Fruit fly (Drosophila melanogaster): ENCODE measurements around the gene twin.

twin gene

dm6 chr3R:24161173-24161811, 60.5 kb downstream of the twin start, which contains the start of the genes Myo95E and TBC1d7 (continued):
- TF ChIP-seq kah (GFP tag; optimal IDR thresholded peaks at IDR 0.05) (peak; percentile 47), CG6854 (GFP tag; optimal IDR thresholded peaks at IDR 0.05) (peak; percentile 63), CHES-1-like (GFP tag; optimal IDR thresholded peaks at IDR 0.05) (peak; percentile 48), Six4 (GFP tag; optimal IDR thresholded peaks at IDR 0.05) (peak; percentile 76), CG7271 (tag; optimal IDR thresholded peaks at IDR 0.05) (peak; percentile 60), CG5245 (GFP tag; optimal IDR thresholded peaks at IDR 0.05) (peak; percentile 71), fd3F (GFP tag; optimal IDR thresholded peaks at IDR 0.05) (peak; percentile 81), CG17912 (GFP tag; optimal IDR thresholded peaks at IDR 0.05) (peak; percentile 21), Doc2 (GFP tag; IDR thresholded peaks at IDR 0.05) (peak; percentile 75; the same call in 1 of the 2 replicates), Fer2 (tag; optimal IDR thresholded peaks at IDR 0.05) (peak; percentile 73)

dm6 chr3R:24151924-24152809, 69.6 kb downstream of the twin start, which contains the start of the genes p38a and CG6178:
Gene p38a, minus strand, starts transcription at chr3R:24152321.
Gene CG6178, plus strand, starts transcription at chr3R:24152347.
- TF ChIP-seq CG15269 (tag; optimal IDR thresholded peaks at IDR 0.05) (peak; percentile 99), inv (GFP tag; IDR thresholded peaks at IDR 0.05; ENCODE audit: partially characterized antibody) (no peak), Usf (GFP tag; optimal IDR thresholded peaks at IDR 0.05) (peak; percentile 97), wek (GFP tag; optimal IDR thresholded peaks at IDR 0.05) (peak; percentile 56), ssp (GFP tag; IDR thresholded peaks at IDR 0.05) (peak; percentile 91), Jarid2 (GFP tag; optimal IDR thresholded peaks at IDR 0.05) (peak; percentile 86), HmgD (GFP tag; optimal IDR thresholded peaks at IDR 0.05) (no peak), CG2889 (GFP tag; IDR thresholded peaks at IDR 0.05) (peak; percentile 94), NC2α (GFP tag; optimal IDR thresholded peaks at IDR 0.05) (no peak), fd64A (GFP tag; optimal IDR thresholded peaks at IDR 0.05) (peak; percentile 55), Opbp (GFP tag; IDR thresholded peaks at IDR 0.05; ENCODE audit: partially characterized antibody) (no peak), seq (GFP tag; IDR thresholded peaks at IDR 0.05) (peak; percentile 96), ro (GFP tag; IDR thresholded peaks at IDR 0.05) (peak; percentile 92), CG7357 (GFP tag; IDR thresholded peaks at IDR 0.05) (peak; percentile 94), H2.0 (GFP tag; IDR thresholded peaks at IDR 0.05) (peak; percentile 94), fd102C (GFP tag; optimal IDR thresholded peaks at IDR 0.05) (peak; percentile 52), CG1529 (GFP tag; optimal IDR thresholded peaks at IDR 0.05) (peak; percentile 80), CG16813 (GFP tag; IDR thresholded peaks at IDR 0.05; ENCODE audit: partially characterized antibody) (no peak), CG17829 (tag; optimal IDR thresholded peaks at IDR 0.05) (peak; percentile 98), Nf-YB (GFP tag; optimal IDR thresholded peaks at IDR 0.05) (peak; percentile 89), sim (GFP tag; IDR thresholded peaks at IDR 0.05) (peak; percentile 89), cad (GFP tag; optimal IDR thresholded peaks at IDR 0.05) (no peak), CG33213 (GFP tag; optimal IDR thresholded peaks at IDR 0.05) (peak; percentile 14), CG1832 (GFP tag; optimal IDR thresholded peaks at IDR 0.05) (no peak), Atf-2 (GFP tag; optimal IDR thresholded peaks at IDR 0.05) (peak; percentile 43), dati (GFP tag; IDR thresholded peaks at IDR 0.05) (peak; percentile 84), gsb (GFP tag; IDR thresholded peaks at IDR 0.05) (peak; percentile 93), vnd (GFP tag; IDR thresholded peaks at IDR 0.05; ENCODE audit: partially characterized antibody) (no peak), CG9609 (GFP tag; optimal IDR thresholded peaks at IDR 0.05) (peak; percentile 64), danr (GFP tag; IDR thresholded peaks at IDR 0.05) (peak; percentile 94), chif (GFP tag; optimal IDR thresholded peaks at IDR 0.05) (peak in 1 of 2 experiments; percentile 27), Meics (GFP tag; optimal IDR thresholded peaks at IDR 0.05) (peak; percentile 98), Rfx (GFP tag; IDR thresholded peaks at IDR 0.05) (peak; percentile 98), CG9437 (GFP tag; optimal IDR thresholded peaks at IDR 0.05) (peak; percentile 96), HmgZ (tag; optimal IDR thresholded peaks at IDR 0.05) (peak; percentile 91), sima (GFP tag; optimal IDR thresholded peaks at IDR 0.05) (no peak), CG13296 (GFP tag; optimal IDR thresholded peaks at IDR 0.05) (peak; percentile 98)
